Worm (Caenorhabditis elegans) whole organism, L4 larva: ENCODE data around the gene C08E8.1.

ENCODE experiments used
- D1046.2 ChIP-seq: fragments of 200-800 bp; sonication (Bioruptor generic); IDR thresholded peaks from 2 replicates; pipeline ENCODE4 v1.3.6; 2022; ENCODE audit warnings: missing genetic modification characterization, missing compliant biosample characterization
- F10B5.3 ChIP-seq: sonication (generic microtip); optimal IDR thresholded peaks from 2 replicates; lab custom pipeline; 2016; ENCODE audit warnings: mild to moderate bottlenecking, missing genetic modification characterization, missing compliant biosample characterization
- F37D6.2 ChIP-seq: sonication (generic microtip); optimal IDR thresholded peaks from 2 replicates; lab custom pipeline; 2016; ENCODE audit warnings: mild to moderate bottlenecking, missing genetic modification characterization, missing compliant biosample characterization
- F44E2.7 ChIP-seq: fragments of 200-800 bp; sonication (Bioruptor generic); IDR thresholded peaks from 2 replicates; pipeline ENCODE4 v2.1.2; 2022; ENCODE audit warnings: missing genetic modification characterization, missing compliant biosample characterization
- T26A8.4 ChIP-seq: fragments of 200-800 bp; sonication (Bioruptor generic); IDR thresholded peaks from 2 replicates; pipeline ENCODE4 v1.3.6; 2022; ENCODE audit warnings: missing genetic modification characterization, missing compliant biosample characterization
- Y105C5A.15 ChIP-seq: fragments of 200-800 bp; sonication (Bioruptor generic); IDR thresholded peaks from 2 replicates; pipeline ENCODE4 v1.3.6; 2022; ENCODE audit warnings: missing genetic modification characterization, missing compliant biosample characterization
- ZK546.5 ChIP-seq, 2 experiments: sonication (generic microtip); optimal IDR thresholded peaks; 2 replicates each; lab custom pipeline; 2017; ENCODE audit warnings: missing biosample characterization in 2 of 2, missing genetic modification characterization in 2 of 2
- aha-1 ChIP-seq: fragments of 150-350 bp; peaks from one replicate; lab custom pipeline; 2014; ENCODE audit warnings: missing biosample characterization, missing genetic modification characterization
- ama-1 ChIP-seq: fragments of 150-350 bp; optimal IDR thresholded peaks from 2 replicates; lab custom pipeline; 2014; ENCODE audit warnings: inconsistent platforms, mixed read lengths
- ceh-20 ChIP-seq: fragments of 200-800 bp; sonication (Bioruptor generic); IDR thresholded peaks from 2 replicates; pipeline ENCODE4 v1.3.6; 2022; ENCODE audit warnings: missing genetic modification reagents, missing genetic modification characterization, missing compliant biosample characterization
- cey-2 ChIP-seq: sonication (generic microtip); optimal IDR thresholded peaks from 3 replicates; lab custom pipeline; 2017; ENCODE audit warnings: missing genetic modification characterization, mild to moderate bottlenecking, missing compliant biosample characterization, antibody characterized with exemption, borderline replicate concordance; ENCODE audit not compliant: insufficient read depth
- ctbp-1 ChIP-seq: fragments of 200-800 bp; sonication (Bioruptor generic); IDR thresholded peaks from 2 replicates; pipeline ENCODE4 v1.3.6; 2022; ENCODE audit warnings: missing genetic modification reagents, missing genetic modification characterization, missing compliant biosample characterization
- daf-12 ChIP-seq: fragments of 150-350 bp; optimal IDR thresholded peaks from 2 replicates; lab custom pipeline; 2014; ENCODE audit warnings: missing biosample characterization, missing genetic modification reagents, missing genetic modification characterization
- daf-16 ChIP-seq, 3 experiments: sonication (generic microtip); optimal IDR thresholded peaks; 2 replicates each; lab custom pipeline; 2016 to 2017; ENCODE audit warnings: missing genetic modification characterization in 3 of 3, missing genetic modification reagents in 3 of 3, mild to moderate bottlenecking in 2 of 3, missing compliant biosample characterization in 2 of 3, missing biosample characterization in 1 of 3, moderate library complexity in 1 of 3
- dmd-8 ChIP-seq: fragments of 200-800 bp; sonication (Bioruptor generic); IDR thresholded peaks from 2 replicates; pipeline ENCODE4 v1.3.6; 2022; ENCODE audit warnings: missing genetic modification characterization, missing compliant biosample characterization
- dve-1 ChIP-seq: sonication (generic microtip); optimal IDR thresholded peaks from 2 replicates; lab custom pipeline; 2017; ENCODE audit warnings: antibody characterized with exemption, mild to moderate bottlenecking, missing genetic modification characterization, missing compliant biosample characterization; ENCODE audit not compliant: insufficient read depth
- gei-8 ChIP-seq: fragments of 200-800 bp; sonication (Bioruptor generic); optimal IDR thresholded peaks from 2 replicates; lab custom pipeline; 2018; ENCODE audit warnings: mild to moderate bottlenecking, missing genetic modification characterization, missing compliant biosample characterization
- hif-1 ChIP-seq, 2 experiments: sonication (generic microtip); optimal IDR thresholded peaks; 2 replicates each; lab custom pipeline; 2016 to 2017; ENCODE audit warnings: missing compliant biosample characterization in 2 of 2, missing genetic modification characterization in 2 of 2, missing genetic modification reagents in 2 of 2, missing genotype in 2 of 2, mild to moderate bottlenecking in 1 of 2
- hlh-11 ChIP-seq: fragments of 200-800 bp; sonication (Bioruptor generic); optimal IDR thresholded peaks from 2 replicates; lab custom pipeline; 2018; ENCODE audit warnings: mild to moderate bottlenecking, missing genetic modification characterization, missing compliant biosample characterization
- jun-1 ChIP-seq: fragments of 150-350 bp; optimal IDR thresholded peaks from 2 replicates; lab custom pipeline; 2014; ENCODE audit warnings: missing biosample characterization, missing genetic modification reagents, missing genetic modification characterization
- lin-1 ChIP-seq: fragments of 200-800 bp; sonication (Bioruptor generic); IDR thresholded peaks from 2 replicates; pipeline ENCODE4 v1.3.6; 2022; ENCODE audit warnings: missing genetic modification reagents, missing genetic modification characterization, missing compliant biosample characterization
- lir-3 ChIP-seq: sonication (generic microtip); optimal IDR thresholded peaks from 2 replicates; lab custom pipeline; 2016; ENCODE audit warnings: mild to moderate bottlenecking, missing genetic modification characterization, missing compliant biosample characterization
- lsy-2 ChIP-seq, 2 experiments: fragments of 150-350 bp in 1 of 2; sonication (generic microtip) in 1 of 2; optimal IDR thresholded peaks; 2 replicates each; lab custom pipeline; 2014 to 2017; ENCODE audit warnings: missing biosample characterization in 2 of 2, missing genetic modification characterization in 2 of 2
- madf-9 ChIP-seq: fragments of 200-800 bp; sonication (Bioruptor generic); conservative IDR thresholded peaks from 2 replicates; pipeline ENCODE4 v1.3.6; 2022; ENCODE audit warnings: missing genetic modification reagents, missing genetic modification characterization, missing compliant biosample characterization
- mdl-1 ChIP-seq, 2 experiments: fragments of 150-350 bp in 1 of 2; sonication (generic microtip) in 1 of 2; optimal IDR thresholded peaks; 2 replicates each; lab custom pipeline; 2014 to 2017; ENCODE audit warnings: missing biosample characterization in 2 of 2, missing genetic modification characterization in 2 of 2
- mdt-29 ChIP-seq: fragments of 200-800 bp; sonication (Bioruptor generic); IDR thresholded peaks from 2 replicates; pipeline ENCODE4 v1.3.6; 2022; ENCODE audit warnings: missing genetic modification reagents, missing genetic modification characterization, missing compliant biosample characterization
- mes-2 ChIP-seq: sonication (generic microtip); optimal IDR thresholded peaks from 2 replicates; lab custom pipeline; 2016; ENCODE audit warnings: missing genotype, mild to moderate bottlenecking, missing genetic modification characterization, missing compliant biosample characterization; ENCODE audit not compliant: poor library complexity, severe bottlenecking
- mxl-3 ChIP-seq: fragments of 200-800 bp; sonication (Bioruptor generic); optimal IDR thresholded peaks from 2 replicates; lab custom pipeline; 2018; ENCODE audit warnings: mild to moderate bottlenecking, missing genetic modification characterization, missing compliant biosample characterization
- nhr-102 ChIP-seq: sonication (generic microtip); optimal IDR thresholded peaks from 2 replicates; lab custom pipeline; 2016; ENCODE audit warnings: mild to moderate bottlenecking, missing genetic modification characterization, moderate library complexity, missing compliant biosample characterization
- nhr-111 ChIP-seq: fragments of 200-800 bp; sonication (Bioruptor generic); optimal IDR thresholded peaks from 2 replicates; lab custom pipeline; 2018; ENCODE audit warnings: mild to moderate bottlenecking, missing genetic modification characterization, missing compliant biosample characterization
- nhr-41 ChIP-seq: fragments of 200-800 bp; sonication (Bioruptor generic); IDR thresholded peaks from 2 replicates; pipeline ENCODE4 v1.3.6; 2022; ENCODE audit warnings: missing genetic modification reagents, missing genetic modification characterization, missing compliant biosample characterization
- nhr-48 ChIP-seq: sonication (generic microtip); optimal IDR thresholded peaks from 2 replicates; lab custom pipeline; 2016; ENCODE audit warnings: mild to moderate bottlenecking, missing genetic modification characterization, missing compliant biosample characterization
- nhr-6 ChIP-seq: fragments of 150-350 bp; optimal IDR thresholded peaks from 2 replicates; lab custom pipeline; 2014; ENCODE audit warnings: missing biosample characterization, missing genetic modification characterization
- nhr-76 ChIP-seq: fragments of 150-350 bp; optimal IDR thresholded peaks from 2 replicates; lab custom pipeline; 2014; ENCODE audit warnings: missing biosample characterization, missing genetic modification characterization
- nhr-77 ChIP-seq: fragments of 150-350 bp; optimal IDR thresholded peaks from 2 replicates; lab custom pipeline; 2014; ENCODE audit warnings: missing biosample characterization, missing genetic modification characterization
- pha-4 ChIP-seq, 2 experiments: fragments of 150-350 bp in 1 of 2; fragments of 200-800 bp in 1 of 2; sonication (Bioruptor generic) in 1 of 2; IDR thresholded peaks in 1 of 2; optimal IDR thresholded peaks in 1 of 2; 2 replicates each; pipeline versions ENCODE4 v1.3.6 to Lab custom; 2014 to 2022; ENCODE audit warnings: missing genetic modification characterization in 2 of 2, missing genetic modification reagents in 2 of 2, missing biosample characterization in 1 of 2, missing compliant biosample characterization in 1 of 2
- php-3 ChIP-seq: fragments of 200-800 bp; sonication (Bioruptor generic); IDR thresholded peaks from 2 replicates; pipeline ENCODE4 v1.3.6; 2022; ENCODE audit warnings: missing genetic modification reagents, missing genetic modification characterization, missing compliant biosample characterization
- tra-1 ChIP-seq: fragments of 200-800 bp; sonication (Bioruptor generic); IDR thresholded peaks from 2 replicates; pipeline ENCODE4 v1.3.6; 2022; ENCODE audit warnings: missing genetic modification reagents, missing genetic modification characterization, missing compliant biosample characterization
- unc-130 ChIP-seq: sonication (generic microtip); optimal IDR thresholded peaks from 2 replicates; lab custom pipeline; 2016; ENCODE audit warnings: missing genetic modification reagents, missing genetic modification characterization, missing compliant biosample characterization
- unc-62 ChIP-seq, 3 experiments: fragments of 150-350 bp in 1 of 3; sonication (generic microtip); optimal IDR thresholded peaks in 2 of 3; peaks in 1 of 3; 1 replicate in 1 of 3; 2 replicates in 2 of 3; lab custom pipeline; 2014 to 2017; ENCODE audit warnings: missing biosample characterization in 3 of 3, missing genetic modification characterization in 3 of 3, missing genetic modification reagents in 3 of 3, missing genotype in 1 of 3
- vab-7 ChIP-seq: fragments of 200-800 bp; sonication (Bioruptor generic); IDR thresholded peaks from 2 replicates; pipeline ENCODE4 v1.3.6; 2022; ENCODE audit warnings: missing genetic modification reagents, missing genetic modification characterization, missing compliant biosample characterization
- zag-1 ChIP-seq: fragments of 150-350 bp; optimal IDR thresholded peaks from 2 replicates; lab custom pipeline; 2014; ENCODE audit warnings: missing biosample characterization, missing genetic modification characterization
- zip-11 ChIP-seq: fragments of 200-800 bp; sonication (Bioruptor generic); IDR thresholded peaks from 2 replicates; pipeline ENCODE4 v1.3.6; 2022; ENCODE audit warnings: missing genetic modification characterization, missing compliant biosample characterization
- zip-2 ChIP-seq: fragments of 150-350 bp; optimal IDR thresholded peaks from 2 replicates; lab custom pipeline; 2014; ENCODE audit warnings: missing biosample characterization, missing genetic modification characterization

Gene C08E8.1

DNA sequence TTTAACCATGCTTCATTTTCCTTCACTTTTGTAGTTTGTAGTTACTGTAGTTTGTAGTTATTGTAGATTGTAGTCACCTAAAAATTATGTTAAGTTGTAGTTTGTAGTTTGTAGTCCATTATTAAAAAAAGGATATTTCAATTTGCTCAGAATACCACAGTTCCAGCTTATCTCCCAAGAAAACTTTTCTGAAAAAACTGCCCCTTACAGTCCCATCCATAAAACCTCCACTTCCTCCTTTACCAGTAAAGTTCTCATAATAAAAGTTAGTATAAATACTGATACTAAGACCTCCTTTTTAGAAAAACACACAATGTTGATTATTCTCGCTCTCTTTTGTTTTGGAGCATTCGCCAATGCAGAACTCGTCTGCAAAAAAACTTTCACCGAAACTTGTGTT is 11.6 kb downstream of the C08E8.1 start, which contains the start of gene C08E8.11:
C08E8.11 (plus strand) TSS at position 301 of the 400 bp plus-strand sequence.
- TF ChIP-seq F44E2.7 (GFP tag; lab: Robert Waterston, UW) (no peak), daf-16 (GFP tag; optimal IDR thresholded peaks at IDR 0.05; lab: Kevin White, UChicago) (no peak), daf-16 (tag; optimal IDR thresholded peaks at IDR 0.05; lab: Kevin White, UChicago) (no peak), mdl-1 (tag; optimal IDR thresholded peaks at IDR 0.05; lab: Kevin White, UChicago) (no peak), lir-3 (tag; lab: Kevin White, UChicago) (no peak), madf-9 (no peak), zip-2 (tag; lab: Kevin White, UChicago) (no peak), nhr-77 (no peak), hlh-11 (tag; lab: Kevin White, UChicago) (no peak), zip-11 (GFP tag; lab: Robert Waterston, UW) (no peak), F10B5.3 (tag; lab: Kevin White, UChicago) (no peak), unc-130 (GFP tag; lab: Kevin White, UChicago) (no peak), mes-2 (tag; lab: Kevin White, UChicago) (no peak), zag-1 (tag; lab: Kevin White, UChicago) (no peak), aha-1 (no peak), dve-1 (tag; lab: Kevin White, UChicago) (no peak), ZK546.5 (tag; optimal IDR thresholded peaks at IDR 0.05; lab: Kevin White, UChicago) (no peak), ama-1 (lab: Kevin White, UChicago) (no peak), lin-1 (no peak), D1046.2 (GFP tag; lab: Robert Waterston, UW) (no peak), vab-7 (GFP tag; lab: Robert Waterston, UW) (no peak)

DNA sequence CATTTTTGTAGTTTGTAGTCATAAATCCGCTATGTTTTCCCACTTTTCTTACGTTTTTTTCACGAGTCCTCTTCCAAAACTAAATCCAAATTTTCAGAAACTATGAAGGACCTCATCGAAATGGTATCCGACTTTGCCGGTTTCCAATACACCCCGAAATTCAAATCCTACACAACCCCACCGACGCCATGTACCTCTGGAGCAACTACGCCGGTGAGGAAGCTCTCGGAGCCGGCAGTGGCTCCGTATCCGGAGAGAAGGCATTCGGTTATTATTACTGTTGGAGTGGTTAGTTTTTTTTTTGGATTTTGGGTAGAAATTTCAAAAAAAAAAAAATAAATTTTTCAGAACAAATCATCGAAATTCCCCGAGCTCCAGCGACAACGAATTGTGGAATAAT is 12.3 kb downstream of the C08E8.1 start, which contains the start of gene C08E8.3:
C08E8.3 (plus strand) TSS at position 84 of the 400 bp plus-strand sequence.
- TF ChIP-seq nhr-111 (GFP tag; lab: Kevin White, UChicago) = no peak
- TF ChIP-seq unc-130 (GFP tag; lab: Kevin White, UChicago) = no peak
- peak in 1 of 2 experiments; percentile 81 for TF ChIP-seq unc-62 (GFP tag; optimal IDR thresholded peaks at IDR 0.05 in 1 of 2; lab: Kevin White, UChicago)
- no peak for TF ChIP-seq unc-62 (tag; optimal IDR thresholded peaks at IDR 0.05; lab: Kevin White, UChicago)
- TF ChIP-seq pha-4 (GFP tag; IDR thresholded peaks at IDR 0.05; lab: Robert Waterston, UW) = no peak
- no peak for TF ChIP-seq pha-4 (tag; optimal IDR thresholded peaks at IDR 0.05; lab: Kevin White, UChicago)
- no peak for TF ChIP-seq mdt-29 (GFP tag; lab: Robert Waterston, UW)

DNA sequence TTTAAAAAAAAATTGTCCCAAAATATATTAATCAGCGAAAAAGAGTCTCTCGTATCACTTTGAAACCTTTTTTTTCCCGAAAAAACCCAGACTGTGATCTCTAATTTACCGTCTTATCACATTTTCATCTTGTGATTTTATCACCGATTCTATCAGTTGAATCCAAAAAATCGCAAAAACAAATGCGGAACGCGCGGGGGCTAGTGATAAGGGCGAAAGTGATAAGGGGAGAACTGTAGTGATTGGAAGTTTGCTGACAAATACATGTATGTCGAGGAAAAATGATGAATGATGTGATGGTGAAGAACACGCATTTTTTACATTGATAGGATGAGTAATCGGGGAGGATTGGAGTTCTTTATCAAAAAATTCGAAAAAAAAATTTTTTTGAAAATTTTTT is 16.2 kb downstream of the C08E8.1 start:
- TF ChIP-seq nhr-102 (tag; lab: Kevin White, UChicago) (peak; percentile 94), nhr-77 (peak; percentile 98), dmd-8 (GFP tag; lab: Robert Waterston, UW) (no peak), nhr-76 (peak; percentile 13), ceh-20 (GFP tag; lab: Robert Waterston, UW) (peak; percentile 76), hlh-11 (tag; lab: Kevin White, UChicago) (peak; percentile 97), nhr-6 (peak; percentile 74), zag-1 (tag; lab: Kevin White, UChicago) (no peak), Y105C5A.15 (GFP tag; lab: Robert Waterston, UW) (no peak), zip-2 (tag; lab: Kevin White, UChicago) (no peak), hif-1 (tag; optimal IDR thresholded peaks at IDR 0.05; lab: Kevin White, UChicago) (peak in 1 of 2 experiments; percentile 52), php-3 (GFP tag; lab: Robert Waterston, UW) (peak; percentile 98), mxl-3 (GFP tag; lab: Kevin White, UChicago) (peak; percentile 91), tra-1 (peak; percentile 99), pha-4 (GFP tag; IDR thresholded peaks at IDR 0.05; lab: Robert Waterston, UW) (peak; percentile 57; the same call in 1 of the 2 replicates), pha-4 (tag; optimal IDR thresholded peaks at IDR 0.05; lab: Kevin White, UChicago) (no peak), F10B5.3 (tag; lab: Kevin White, UChicago) (no peak), cey-2 (tag; lab: Kevin White, UChicago) (peak; percentile 95), nhr-48 (tag; lab: Kevin White, UChicago) (peak; percentile 87), jun-1 (peak; percentile 77), lsy-2 (tag; optimal IDR thresholded peaks at IDR 0.05; lab: Kevin White, UChicago) (peak in 1 of 2 experiments; percentile 81), T26A8.4 (no peak), gei-8 (GFP tag; lab: Kevin White, UChicago) (peak; percentile 39), mdt-29 (GFP tag; lab: Robert Waterston, UW) (peak; percentile 56; the same call in 1 of the 2 replicates), D1046.2 (GFP tag; lab: Robert Waterston, UW) (no peak), nhr-41 (GFP tag; lab: Robert Waterston, UW) (peak; percentile 36; the same call in 1 of the 2 replicates), ctbp-1 (GFP tag; lab: Robert Waterston, UW) (no peak), daf-12 (tag; lab: Kevin White, UChicago) (no peak), F37D6.2 (tag; lab: Kevin White, UChicago) (no peak)
